Worm (Caenorhabditis elegans) whole organism, early embryonic: ENCODE data around the gene spt-5.

Experiments used
- F13C5.2 ChIP-seq: sonication (generic microtip); optimal IDR thresholded peaks from 2 replicates; lab custom pipeline; 2017; ENCODE audit warnings: mild to moderate bottlenecking, missing genetic modification characterization, inconsistent platforms, missing compliant biosample characterization
- aly-1 ChIP-seq: sonication (generic microtip); optimal IDR thresholded peaks from 2 replicates; lab custom pipeline; 2016; ENCODE audit warnings: missing genetic modification characterization, missing compliant biosample characterization
- ama-1 ChIP-seq: fragments of 150-350 bp; optimal IDR thresholded peaks from 2 replicates; lab custom pipeline; 2014
- ceh-36 ChIP-seq: sonication (generic microtip); optimal IDR thresholded peaks from 2 replicates; lab custom pipeline; 2016; ENCODE audit warnings: missing genetic modification characterization, inconsistent platforms, missing compliant biosample characterization
- ets-7 ChIP-seq: sonication (generic microtip); optimal IDR thresholded peaks from 2 replicates; lab custom pipeline; 2016; ENCODE audit warnings: missing genotype, missing genetic modification characterization, missing compliant biosample characterization
- flt-1 ChIP-seq: fragments of 200-800 bp; sonication (Bioruptor generic); IDR thresholded peaks from 2 replicates; pipeline ENCODE4 v1.3.6; 2022; ENCODE audit warnings: missing genetic modification characterization, missing compliant biosample characterization
- hmbx-1 ChIP-seq: sonication (generic microtip); optimal IDR thresholded peaks from 2 replicates; lab custom pipeline; 2016; ENCODE audit warnings: mild to moderate bottlenecking, missing genetic modification characterization, missing compliant biosample characterization
- hnd-1 ChIP-seq: sonication (generic microtip); optimal IDR thresholded peaks from 2 replicates; lab custom pipeline; 2016; ENCODE audit warnings: missing genetic modification characterization, missing compliant biosample characterization
- pes-1 ChIP-seq: fragments of 200-800 bp; sonication (Bioruptor generic); IDR thresholded peaks from 2 replicates; pipeline ENCODE4 v1.3.6; 2022; ENCODE audit warnings: missing genetic modification reagents, missing genetic modification characterization, missing compliant biosample characterization
- scrt-1 ChIP-seq: fragments of 200-800 bp; sonication (Bioruptor generic); IDR thresholded peaks from 2 replicates; pipeline ENCODE4 v1.3.6; 2022; ENCODE audit warnings: missing genetic modification characterization, missing compliant biosample characterization
- tbx-11 ChIP-seq: fragments of 200-800 bp; sonication (Bioruptor generic); IDR thresholded peaks from 2 replicates; pipeline ENCODE4 v1.3.6; 2022; ENCODE audit warnings: missing genetic modification characterization, missing compliant biosample characterization
- tbx-37 ChIP-seq: fragments of 200-800 bp; sonication (Bioruptor generic); conservative IDR thresholded peaks from 2 replicates; pipeline ENCODE4 v1.3.6; 2022; ENCODE audit warnings: missing genetic modification reagents, missing genetic modification characterization, missing compliant biosample characterization

- TF ChIP-seq hmbx-1 (no peak), ama-1 (lab: Kevin White, UChicago) (no peak), ets-7 (tag; lab: Kevin White, UChicago) (no peak), pes-1 (GFP tag; lab: Robert Waterston, UW) (no peak), scrt-1 (no peak), tbx-11 (GFP tag; lab: Robert Waterston, UW) (no peak), F13C5.2 (tag; lab: Kevin White, UChicago) (no peak), aly-1 (tag; lab: Kevin White, UChicago) (no peak), ceh-36 (tag; lab: Kevin White, UChicago) (no peak), tbx-37 (GFP tag; lab: Robert Waterston, UW) (no peak), flt-1 (GFP tag; lab: Robert Waterston, UW) (no peak), hnd-1 (tag; lab: Kevin White, UChicago) (no peak)
Observed at ce11 chrIV:12093819-12094218, 42.5 kb downstream of the spt-5 start, which contains the start of gene F11A10.5.
